Fruit fly (Drosophila melanogaster): Measurements from ENCODE around the gene CG44098.

Gene CG44098

dm6 chr3R:4821098-4821605 lies 48.2 kb upstream of the CG44098 start, which contains the start of gene CG14657 (continued):
- TF ChIP-seq cg (GFP tag; optimal IDR thresholded peaks at IDR 0.05), result peak; percentile 100
- TF ChIP-seq pho (GFP tag; optimal IDR thresholded peaks at IDR 0.05), result peak; percentile 3
- TF ChIP-seq NK7.1 (GFP tag; optimal IDR thresholded peaks at IDR 0.05), result no peak
- no peak for TF ChIP-seq slou (GFP tag; optimal IDR thresholded peaks at IDR 0.05)
- peak; percentile 89 for TF ChIP-seq CG6791 (GFP tag; IDR thresholded peaks at IDR 0.05; ENCODE audit: partially characterized antibody)
- TF ChIP-seq wek (GFP tag; optimal IDR thresholded peaks at IDR 0.05), result no peak
- no peak for TF ChIP-seq Taf1 (GFP tag; IDR thresholded peaks at IDR 0.05)
- no peak for TF ChIP-seq CG11093 (GFP tag; IDR thresholded peaks at IDR 0.05)
- no peak for TF ChIP-seq h (optimal IDR thresholded peaks at IDR 0.05)
- no peak for TF ChIP-seq ERR (GFP tag; optimal IDR thresholded peaks at IDR 0.05)
- TF ChIP-seq pnt (GFP tag; optimal IDR thresholded peaks at IDR 0.05), result no peak
- peak; percentile 96 for TF ChIP-seq Dref (GFP tag; IDR thresholded peaks at IDR 0.05)
- peak; percentile 88 for TF ChIP-seq gfzf (GFP tag; optimal IDR thresholded peaks at IDR 0.05)
- no peak for TF ChIP-seq CG13775 (GFP tag; optimal IDR thresholded peaks at IDR 0.05)
- TF ChIP-seq klu (GFP tag; IDR thresholded peaks at IDR 0.05), result no peak
- no peak for TF ChIP-seq lov (optimal IDR thresholded peaks at IDR 0.05)
- TF ChIP-seq lov (GFP tag; IDR thresholded peaks at IDR 0.05), result no peak
- no peak for TF ChIP-seq CG15696 (tag; optimal IDR thresholded peaks at IDR 0.05)
- TF ChIP-seq dysf (GFP tag; IDR thresholded peaks at IDR 0.05), result no peak
- no peak for TF ChIP-seq ase (GFP tag; IDR thresholded peaks at IDR 0.05)
- TF ChIP-seq CG7357 (GFP tag; IDR thresholded peaks at IDR 0.05), result no peak
- no peak for TF ChIP-seq slbo (GFP tag; IDR thresholded peaks at IDR 0.05)
- no peak for TF ChIP-seq lola (GFP tag; optimal IDR thresholded peaks at IDR 0.05)
- TF ChIP-seq Sry-β (GFP tag; optimal IDR thresholded peaks at IDR 0.05), result no peak
- TF ChIP-seq CG10462 (GFP tag; optimal IDR thresholded peaks at IDR 0.05), result no peak
- TF ChIP-seq CG10209 (GFP tag; optimal IDR thresholded peaks at IDR 0.05), result no peak
- no peak for TF ChIP-seq lmd (GFP tag; IDR thresholded peaks at IDR 0.05)
- TF ChIP-seq CG30403 (GFP tag; optimal IDR thresholded peaks at IDR 0.05), result no peak
- no peak for TF ChIP-seq dati (GFP tag; IDR thresholded peaks at IDR 0.05)
- no peak for TF ChIP-seq gsb-n (tag; optimal IDR thresholded peaks at IDR 0.05)
- no peak for TF ChIP-seq maf-S (GFP tag; optimal IDR thresholded peaks at IDR 0.05)
- no peak for TF ChIP-seq da (GFP tag; optimal IDR thresholded peaks at IDR 0.05)
- no peak for TF ChIP-seq NfI (GFP tag; optimal IDR thresholded peaks at IDR 0.05)
- TF ChIP-seq Opbp (GFP tag; IDR thresholded peaks at IDR 0.05; ENCODE audit: partially characterized antibody), result peak; percentile 93
- no peak for TF ChIP-seq C15 (GFP tag; IDR thresholded peaks at IDR 0.05)
- peak; percentile 85 for TF ChIP-seq hb (GFP tag; IDR thresholded peaks at IDR 0.05; ENCODE audit: partially characterized antibody)
- TF ChIP-seq zfh1 (GFP tag; IDR thresholded peaks at IDR 0.05), result no peak
- TF ChIP-seq HLHmδ (GFP tag; optimal IDR thresholded peaks at IDR 0.05), result no peak
- no peak for TF ChIP-seq fd102C (GFP tag; optimal IDR thresholded peaks at IDR 0.05)
- TF ChIP-seq slp2 (GFP tag; optimal IDR thresholded peaks at IDR 0.05), result no peak
- TF ChIP-seq phol (tag; optimal IDR thresholded peaks at IDR 0.05), result peak; percentile 93
- TF ChIP-seq HLH54F (GFP tag; optimal IDR thresholded peaks at IDR 0.05), result peak; percentile 9
- TF ChIP-seq Fer2 (tag; optimal IDR thresholded peaks at IDR 0.05), result no peak
- no peak for TF ChIP-seq E2f1 (GFP tag; IDR thresholded peaks at IDR 0.05)
- TF ChIP-seq knrl (GFP tag; IDR thresholded peaks at IDR 0.05; ENCODE audit: partially characterized antibody), result peak; percentile 86
- TF ChIP-seq YL-1 (GFP tag; optimal IDR thresholded peaks at IDR 0.05), result peak; percentile 86
- no peak for TF ChIP-seq CG18619 (GFP tag; optimal IDR thresholded peaks at IDR 0.05)
- no peak for TF ChIP-seq ind (GFP tag; optimal IDR thresholded peaks at IDR 0.05)
- no peak for TF ChIP-seq hkb (optimal IDR thresholded peaks at IDR 0.05)
- no peak for TF ChIP-seq hkb (GFP tag; IDR thresholded peaks at IDR 0.05)
- TF ChIP-seq NFAT (GFP tag; IDR thresholded peaks at IDR 0.05), result no peak
- TF ChIP-seq psq (GFP tag; optimal IDR thresholded peaks at IDR 0.05), result no peak
- TF ChIP-seq B-H1 (GFP tag; IDR thresholded peaks at IDR 0.05), result no peak
